Worm (Caenorhabditis elegans): Measurements from ENCODE around the gene ctg-2.

DNA sequence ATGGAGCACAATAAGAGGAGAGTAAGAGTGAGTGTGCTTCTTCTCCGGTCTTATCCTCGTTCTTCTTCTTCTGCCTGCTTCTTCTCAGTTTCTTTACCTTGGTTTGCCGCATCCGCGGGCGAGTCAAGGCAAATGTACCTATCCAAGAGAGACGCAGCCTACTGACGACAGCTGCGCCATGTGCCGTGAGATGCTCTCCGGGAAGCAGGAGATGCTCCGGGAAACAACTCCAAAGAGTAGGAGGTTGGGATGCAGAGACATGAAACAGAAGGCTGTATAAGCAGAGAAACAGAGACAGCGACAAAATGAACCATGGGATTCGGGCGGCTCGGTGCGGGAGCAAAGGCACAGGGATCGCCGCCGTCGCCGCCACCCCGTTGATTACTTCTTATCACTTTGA lies 15.8 kb upstream of the ctg-2 start:
- TF ChIP-seq dao-5 (tag; optimal IDR thresholded peaks at IDR 0.05) (no peak), him-1 (tag; optimal IDR thresholded peaks at IDR 0.05) (no peak), W03F9.2 (tag; optimal IDR thresholded peaks at IDR 0.05) (no peak)
